Fruit fly (Drosophila melanogaster): ENCODE measurements around the gene CG14322.

The CG14322 gene

DNA sequence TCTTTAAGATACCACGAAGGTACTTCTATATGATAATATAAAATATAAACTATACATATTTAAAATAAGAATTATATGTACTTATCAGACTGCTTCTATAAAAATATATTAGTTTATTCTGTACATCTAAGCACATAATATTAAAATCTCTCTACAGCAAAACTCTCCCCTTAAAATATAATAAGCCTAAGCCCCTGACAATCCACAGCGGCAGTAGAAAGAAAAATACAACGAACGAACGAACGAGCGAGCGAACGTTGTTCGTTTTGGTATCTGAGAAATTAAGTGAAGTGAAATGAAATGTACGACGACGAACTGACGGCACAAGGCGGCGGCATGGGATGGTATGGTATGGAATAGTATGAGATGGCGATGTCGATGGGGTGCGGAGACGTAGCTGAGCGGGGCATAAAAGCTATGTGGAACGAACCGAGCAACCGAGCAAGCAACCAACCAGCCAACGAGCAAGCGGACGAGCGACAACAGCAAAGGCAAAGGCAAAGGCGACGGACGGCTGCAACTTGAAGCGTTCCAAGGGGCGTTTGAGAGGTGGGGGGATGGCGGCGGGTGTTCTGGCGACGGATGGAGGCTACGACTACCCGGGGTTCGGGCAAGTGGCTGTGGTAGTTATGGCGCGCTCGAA, 53.1 kb downstream of the CG14322 start (continued):
- peak; percentile 92 for TF ChIP-seq GATAe (GFP tag; conservative IDR thresholded peaks at IDR 0.05)
- peak; percentile 95 for TF ChIP-seq Deaf1 (tag; optimal IDR thresholded peaks at IDR 0.05)
- TF ChIP-seq Ets97D (GFP tag; optimal IDR thresholded peaks at IDR 0.05), result peak; percentile 62
- peak; percentile 93 for TF ChIP-seq CG15011 (GFP tag; optimal IDR thresholded peaks at IDR 0.05)
- TF ChIP-seq Hr3 (GFP tag; optimal IDR thresholded peaks at IDR 0.05), result peak; percentile 99
- no peak for TF ChIP-seq CG2129 (GFP tag; IDR thresholded peaks at IDR 0.05; ENCODE audit: partially characterized antibody)
- TF ChIP-seq crc (GFP tag; optimal IDR thresholded peaks at IDR 0.05), result peak; percentile 73
- 0 out of 2 replicates have a peak, but pooled peaks have one; percentile 13 for TF ChIP-seq bbx (GFP tag; IDR thresholded peaks at IDR 0.05; ENCODE audit: partially characterized antibody)
- TF ChIP-seq fu2 (GFP tag; optimal IDR thresholded peaks at IDR 0.05), result peak; percentile 70
- TF ChIP-seq Ssrp (tag; optimal IDR thresholded peaks at IDR 0.05), result peak; percentile 99
- TF ChIP-seq Aef1 (GFP tag; IDR thresholded peaks at IDR 0.05), result peak; percentile 97
- TF ChIP-seq Lhr (GFP tag; optimal IDR thresholded peaks at IDR 0.05), result no peak
- TF ChIP-seq hb (GFP tag; IDR thresholded peaks at IDR 0.05; ENCODE audit: partially characterized antibody), result no peak
- TF ChIP-seq unc-4 (GFP tag; IDR thresholded peaks at IDR 0.05; ENCODE audit: partially characterized antibody), result peak; percentile 38; the same call in 1 of the 2 replicates
- peak; percentile 98 for TF ChIP-seq Drgx (GFP tag; IDR thresholded peaks at IDR 0.05)
- TF ChIP-seq scrt (GFP tag; optimal IDR thresholded peaks at IDR 0.05), result peak; percentile 97
- no peak for TF ChIP-seq gro (GFP tag; optimal IDR thresholded peaks at IDR 0.05)
- TF ChIP-seq Doc3 (GFP tag; IDR thresholded peaks at IDR 0.05; ENCODE audit: partially characterized antibody), result no peak
- peak; percentile 98 for TF ChIP-seq caup (GFP tag; optimal IDR thresholded peaks at IDR 0.05; ENCODE audit: severe bottlenecking)
- peak; percentile 23 for TF ChIP-seq gcm2 (GFP tag; optimal IDR thresholded peaks at IDR 0.05)
- no peak for TF ChIP-seq sc (optimal IDR thresholded peaks at IDR 0.05)
- peak; percentile 96 for TF ChIP-seq sc (GFP tag; optimal IDR thresholded peaks at IDR 0.05)
- TF ChIP-seq CG6683 (GFP tag; optimal IDR thresholded peaks at IDR 0.05), result peak; percentile 99
- peak; percentile 97 for TF ChIP-seq CG1233 (GFP tag; optimal IDR thresholded peaks at IDR 0.05)
- TF ChIP-seq CG4360 (GFP tag; IDR thresholded peaks at IDR 0.05), result peak; percentile 71; the same call in 1 of the 2 replicates
- peak; percentile 99 for TF ChIP-seq CG3281 (GFP tag; optimal IDR thresholded peaks at IDR 0.05)
- TF ChIP-seq CG34422 (GFP tag; IDR thresholded peaks at IDR 0.05), result peak; percentile 98
- peak; percentile 97 for TF ChIP-seq CG2875 (GFP tag; optimal IDR thresholded peaks at IDR 0.05)
- TF ChIP-seq psq (GFP tag; optimal IDR thresholded peaks at IDR 0.05), result peak; percentile 93
- TF ChIP-seq CG11456 (GFP tag; IDR thresholded peaks at IDR 0.05), result peak; percentile 96
- no peak for TF ChIP-seq zen2 (GFP tag; IDR thresholded peaks at IDR 0.05; ENCODE audit: partially characterized antibody)
- TF ChIP-seq wek (GFP tag; optimal IDR thresholded peaks at IDR 0.05), result peak; percentile 74
- TF ChIP-seq tup (GFP tag; optimal IDR thresholded peaks at IDR 0.05), result peak; percentile 90
- peak; percentile 98 for TF ChIP-seq CG14014 (GFP tag; IDR thresholded peaks at IDR 0.05)
- peak; percentile 78 for TF ChIP-seq pfk (GFP tag; optimal IDR thresholded peaks at IDR 0.05)
- TF ChIP-seq nerfin-1 (tag; optimal IDR thresholded peaks at IDR 0.05), result peak; percentile 97
- TF ChIP-seq CG11504 (tag; optimal IDR thresholded peaks at IDR 0.05), result peak; percentile 98
- peak; percentile 96 for TF ChIP-seq croc (GFP tag; conservative IDR thresholded peaks at IDR 0.05)
- TF ChIP-seq CG18476 (GFP tag; optimal IDR thresholded peaks at IDR 0.05), result peak; percentile 91
- TF ChIP-seq CG2678 (tag; optimal IDR thresholded peaks at IDR 0.05), result peak; percentile 100
- peak; percentile 60 for TF ChIP-seq Hmx (GFP tag; optimal IDR thresholded peaks at IDR 0.05)
- TF ChIP-seq Mad (GFP tag; optimal IDR thresholded peaks at IDR 0.05), result peak; percentile 90
- peak; percentile 97 for TF ChIP-seq sisA (GFP tag; IDR thresholded peaks at IDR 0.05)
- TF ChIP-seq exex (tag; optimal IDR thresholded peaks at IDR 0.05), result peak; percentile 94
- TF ChIP-seq Sox102F (GFP tag; optimal IDR thresholded peaks at IDR 0.05), result peak; percentile 99
- peak; percentile 100 for TF ChIP-seq row (GFP tag; IDR thresholded peaks at IDR 0.05)
- TF ChIP-seq dmrt11E (tag; optimal IDR thresholded peaks at IDR 0.05), result peak; percentile 94
- TF ChIP-seq inv (GFP tag; IDR thresholded peaks at IDR 0.05; ENCODE audit: partially characterized antibody), result no peak
